Worm (Caenorhabditis elegans): Measurements from ENCODE around the gene irld-25.

Gene irld-25

ce11 chrV:15221330-15221729 is at the start of gene irld-25:
irld-25 (plus strand) TSS chrV:15221630.
- TF ChIP-seq ref-1 (GFP tag; conservative IDR thresholded peaks at IDR 0.05): no peak
- no peak for TF ChIP-seq T22C8.4 (GFP tag; IDR thresholded peaks at IDR 0.05)
- no peak for TF ChIP-seq ztf-23 (GFP tag; IDR thresholded peaks at IDR 0.05)
- no peak for TF ChIP-seq cog-1 (tag; optimal IDR thresholded peaks at IDR 0.05)
- TF ChIP-seq flt-1 (GFP tag; IDR thresholded peaks at IDR 0.05): no peak
- no peak for TF ChIP-seq med-1 (GFP tag; optimal IDR thresholded peaks at IDR 0.05; ENCODE audit: insufficient read depth)
- no peak for TF ChIP-seq tab-1 (GFP tag; IDR thresholded peaks at IDR 0.05)

DNA sequence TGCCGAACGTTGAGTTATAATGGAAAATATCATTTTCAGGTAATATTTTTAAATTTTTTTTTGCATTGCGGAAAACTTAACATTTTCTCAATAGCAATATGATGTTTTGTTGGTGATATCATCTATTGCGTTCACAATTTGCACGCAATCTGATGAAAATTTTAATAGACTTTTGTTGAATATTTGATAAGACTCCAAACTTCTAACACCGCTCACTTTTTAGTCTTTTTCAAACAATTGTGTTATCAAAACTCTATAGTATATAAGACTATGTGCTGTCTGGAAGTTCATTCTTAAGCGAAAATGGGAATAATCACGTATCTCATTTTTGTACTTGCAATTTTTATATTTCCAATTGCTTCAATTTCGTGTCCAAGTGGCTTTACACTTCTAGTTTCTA is 46.0 kb upstream of the irld-25 start, which contains the start of gene clec-47:
Gene clec-47, plus strand, starts transcription at position 301 of the 400 bp plus-strand sequence.
- TF ChIP-seq T22C8.4 (GFP tag; IDR thresholded peaks at IDR 0.05): no peak
- TF ChIP-seq flt-1 (GFP tag; IDR thresholded peaks at IDR 0.05): no peak
- TF ChIP-seq klf-2 (GFP tag; conservative IDR thresholded peaks at IDR 0.05): no peak
- TF ChIP-seq ztf-29 (GFP tag; IDR thresholded peaks at IDR 0.05): no peak
- no peak for TF ChIP-seq cog-1 (tag; optimal IDR thresholded peaks at IDR 0.05)
- TF ChIP-seq med-1 (GFP tag; optimal IDR thresholded peaks at IDR 0.05; ENCODE audit: insufficient read depth): no peak
- no peak for TF ChIP-seq tab-1 (GFP tag; IDR thresholded peaks at IDR 0.05)
- TF ChIP-seq ztf-23 (GFP tag; IDR thresholded peaks at IDR 0.05): no peak
- TF ChIP-seq ref-1 (GFP tag; conservative IDR thresholded peaks at IDR 0.05): no peak

ce11 chrV:15179757-15180156 is 41.7 kb upstream of the irld-25 start, which contains the start of gene T09F5.10:
T09F5.10 (plus strand) TSS chrV:15180057.
- TF ChIP-seq ref-1 (GFP tag; conservative IDR thresholded peaks at IDR 0.05) (no peak), klf-2 (GFP tag; conservative IDR thresholded peaks at IDR 0.05) (no peak), med-1 (GFP tag; optimal IDR thresholded peaks at IDR 0.05; ENCODE audit: insufficient read depth) (no peak), ztf-23 (GFP tag; IDR thresholded peaks at IDR 0.05) (no peak), ztf-29 (GFP tag; IDR thresholded peaks at IDR 0.05) (no peak), T22C8.4 (GFP tag; IDR thresholded peaks at IDR 0.05) (no peak), cog-1 (tag; optimal IDR thresholded peaks at IDR 0.05) (no peak), tab-1 (GFP tag; IDR thresholded peaks at IDR 0.05) (no peak)

DNA sequence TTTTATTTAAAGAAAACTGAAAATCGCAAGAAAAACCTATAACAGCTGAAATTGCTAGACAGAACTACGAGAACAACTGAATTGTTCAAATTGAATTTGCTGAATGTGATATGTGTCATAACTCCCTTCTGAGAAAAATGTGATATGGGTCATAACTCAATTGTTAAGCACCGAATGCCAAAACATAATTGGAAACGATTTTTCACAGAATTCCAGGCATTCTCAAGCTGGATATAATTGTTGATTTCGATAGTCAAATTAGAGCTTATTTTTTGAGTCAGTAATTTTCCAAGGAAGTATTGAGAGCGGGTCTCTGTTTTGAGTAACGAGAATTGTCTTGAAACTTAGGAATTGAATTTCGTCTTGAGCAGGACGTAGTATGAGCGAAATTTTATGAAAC is 39.5 kb upstream of the irld-25 start:
- no peak for TF ChIP-seq tab-1 (GFP tag; IDR thresholded peaks at IDR 0.05)
- no peak for TF ChIP-seq ztf-29 (GFP tag; IDR thresholded peaks at IDR 0.05)
- TF ChIP-seq ref-1 (GFP tag; conservative IDR thresholded peaks at IDR 0.05): no peak
- no peak for TF ChIP-seq med-1 (GFP tag; optimal IDR thresholded peaks at IDR 0.05; ENCODE audit: insufficient read depth)
- TF ChIP-seq klf-2 (GFP tag; conservative IDR thresholded peaks at IDR 0.05): no peak
- TF ChIP-seq ztf-23 (GFP tag; IDR thresholded peaks at IDR 0.05): no peak
- no peak for TF ChIP-seq cog-1 (tag; optimal IDR thresholded peaks at IDR 0.05)
- TF ChIP-seq flt-1 (GFP tag; IDR thresholded peaks at IDR 0.05): no peak
- TF ChIP-seq T22C8.4 (GFP tag; IDR thresholded peaks at IDR 0.05): no peak

DNA sequence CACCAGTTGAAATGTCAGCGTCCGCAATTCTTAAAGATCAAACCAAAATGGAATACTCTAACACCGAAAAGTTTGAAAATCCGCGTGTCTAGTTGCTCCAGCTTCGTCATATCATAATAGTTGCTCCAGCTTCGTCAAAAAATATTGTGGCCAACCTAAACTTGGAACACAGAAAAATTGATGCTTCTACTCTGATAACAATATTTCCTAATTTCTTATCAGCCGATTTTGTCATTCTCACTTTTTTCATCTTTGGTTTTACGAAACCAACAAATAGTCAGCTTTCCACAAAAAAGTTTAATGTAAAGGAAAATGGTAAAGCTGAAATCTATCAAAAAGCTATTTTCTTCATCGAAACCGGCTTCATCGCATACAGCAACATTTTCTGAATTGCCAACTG is 39.0 kb upstream of the irld-25 start, which contains the start of gene fbxa-84:
Gene fbxa-84, plus strand, starts transcription at position 34 of the 400 bp plus-strand sequence.
- TF ChIP-seq flt-1 (GFP tag; IDR thresholded peaks at IDR 0.05) (no peak), tab-1 (GFP tag; IDR thresholded peaks at IDR 0.05) (no peak), ztf-23 (GFP tag; IDR thresholded peaks at IDR 0.05) (no peak), ztf-29 (GFP tag; IDR thresholded peaks at IDR 0.05) (no peak), cog-1 (tag; optimal IDR thresholded peaks at IDR 0.05) (no peak), klf-2 (GFP tag; conservative IDR thresholded peaks at IDR 0.05) (no peak), med-1 (GFP tag; optimal IDR thresholded peaks at IDR 0.05; ENCODE audit: insufficient read depth) (no peak), T22C8.4 (GFP tag; IDR thresholded peaks at IDR 0.05) (no peak), ref-1 (GFP tag; conservative IDR thresholded peaks at IDR 0.05) (no peak)

ce11 chrV:15184097-15185040 is 37.1 kb upstream of the irld-25 start, which contains the start of gene Y75B12B.1:
Y75B12B.1 (plus strand) TSS chrV:15184699.
- TF ChIP-seq tab-1 (GFP tag; IDR thresholded peaks at IDR 0.05): no peak
- TF ChIP-seq ztf-23 (GFP tag; IDR thresholded peaks at IDR 0.05): no peak
- TF ChIP-seq cog-1 (tag; optimal IDR thresholded peaks at IDR 0.05): no peak
- no peak for TF ChIP-seq ztf-29 (GFP tag; IDR thresholded peaks at IDR 0.05)
- no peak for TF ChIP-seq med-1 (GFP tag; optimal IDR thresholded peaks at IDR 0.05; ENCODE audit: insufficient read depth)

DNA sequence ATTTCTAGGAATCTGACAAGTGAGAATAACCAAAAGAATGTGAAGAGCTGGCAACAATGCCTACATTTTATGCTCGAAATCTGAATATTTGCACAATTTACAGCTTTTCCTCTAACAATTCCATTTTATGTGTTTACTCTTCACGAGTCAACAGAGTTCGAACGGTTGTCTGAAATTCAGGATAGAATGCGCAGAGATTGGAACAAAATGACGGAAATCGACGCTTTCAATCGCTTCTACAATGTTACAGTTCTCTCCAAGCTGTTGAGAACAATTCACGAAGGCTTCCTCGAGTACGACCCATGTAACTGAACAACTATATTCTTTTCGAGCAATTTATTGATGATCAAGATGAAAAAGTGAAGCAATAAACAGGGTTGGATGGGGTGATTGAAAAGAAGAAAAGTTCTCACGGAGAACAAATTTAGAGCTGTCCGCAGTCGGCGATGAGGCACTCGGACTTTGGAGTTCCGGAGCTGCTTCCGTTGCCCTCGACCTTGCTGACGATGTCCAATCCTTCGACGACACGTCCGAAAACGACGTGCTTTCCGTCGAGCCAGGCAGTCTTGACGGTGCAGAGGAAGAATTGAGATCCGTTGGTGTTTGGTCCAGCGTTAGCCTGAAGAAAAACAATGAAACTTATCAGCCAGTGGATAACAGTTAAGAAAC is 35.0 kb upstream of the irld-25 start, which contains the start of gene Y75B12B.3:
Gene Y75B12B.3, minus strand, starts transcription at position 21 of the 669 bp plus-strand sequence.
- no peak for TF ChIP-seq tab-1 (GFP tag; IDR thresholded peaks at IDR 0.05)

DNA sequence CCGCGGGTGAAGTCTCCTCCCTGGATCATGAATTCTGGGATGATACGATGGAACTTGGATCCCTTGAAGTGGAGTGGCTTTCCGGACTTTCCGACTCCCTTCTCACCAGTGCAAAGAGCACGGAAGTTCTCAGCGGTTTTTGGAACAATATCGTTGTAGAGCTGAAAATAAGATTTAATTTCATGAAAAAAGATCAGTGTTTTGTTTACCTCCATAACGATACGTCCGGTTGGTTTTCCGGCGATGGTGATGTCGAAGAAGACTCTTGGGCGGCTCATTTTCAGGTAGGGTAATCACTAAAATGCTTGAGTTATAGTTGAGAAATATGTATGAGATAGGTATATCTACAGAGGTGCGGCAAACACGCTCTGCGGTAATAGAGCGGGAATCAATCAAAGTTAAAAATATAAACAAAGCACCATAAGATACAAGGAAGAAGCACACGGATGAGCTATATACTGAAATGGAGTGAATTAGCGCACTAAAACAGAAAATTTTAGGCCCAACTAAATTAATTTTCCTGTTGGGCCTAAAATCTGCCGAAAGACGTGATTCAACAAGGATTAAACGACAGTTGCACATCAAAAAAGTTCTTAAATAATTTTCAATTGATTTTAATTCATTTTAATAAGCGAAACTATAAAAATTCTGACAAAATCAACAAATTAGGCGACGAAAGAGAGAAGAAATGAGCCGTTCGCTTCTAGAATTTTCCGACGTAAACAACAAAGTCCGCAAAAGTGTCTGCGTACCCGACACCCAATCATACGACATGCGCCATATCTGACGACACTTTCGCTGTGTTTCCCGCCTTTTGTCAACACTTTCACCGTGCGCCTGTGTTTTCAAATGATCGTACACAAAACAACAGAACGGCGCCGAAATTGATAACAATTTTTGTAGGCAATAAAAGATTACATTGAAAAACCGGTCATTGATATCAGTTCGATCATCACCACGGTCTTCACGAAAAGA is 34.1 kb upstream of the irld-25 start, which contains the start of the genes cyn-7 and bath-36:
Gene cyn-7, minus strand, starts transcription at position 296 of the 975 bp plus-strand sequence.
Gene bath-36, plus strand, starts transcription at position 806 of the 975 bp plus-strand sequence.
- TF ChIP-seq flt-1 (GFP tag; IDR thresholded peaks at IDR 0.05): peak; percentile 24; the same call in 1 of the 2 replicates
- no peak for TF ChIP-seq tab-1 (GFP tag; IDR thresholded peaks at IDR 0.05)
- no peak for TF ChIP-seq ztf-23 (GFP tag; IDR thresholded peaks at IDR 0.05)
- TF ChIP-seq cog-1 (tag; optimal IDR thresholded peaks at IDR 0.05): no peak

All from whole organism, midembryonic.